Worm (Caenorhabditis elegans) whole organism, L2 larva: ENCODE results near the gene D2045.8.

ENCODE experiments used
- C34F6.9 ChIP-seq: fragments of 150-350 bp; optimal IDR thresholded peaks from 2 replicates; lab custom pipeline; 2014; ENCODE audit warnings: missing biosample characterization, missing genetic modification characterization
- F13H6.1 ChIP-seq: sonication (generic microtip); optimal IDR thresholded peaks from 2 replicates; lab custom pipeline; 2016; ENCODE audit warnings: missing genetic modification characterization, missing compliant biosample characterization
- R02D3.7 ChIP-seq: fragments of 150-350 bp; optimal IDR thresholded peaks from 2 replicates; lab custom pipeline; 2014; ENCODE audit warnings: missing biosample characterization, missing genetic modification characterization
- Y55F3AM.14 ChIP-seq: fragments of 200-800 bp; sonication (Bioruptor generic); optimal IDR thresholded peaks from 2 replicates; lab custom pipeline; 2018; ENCODE audit warnings: mild to moderate bottlenecking, missing genetic modification characterization, missing compliant biosample characterization
- aly-2 ChIP-seq: fragments of 150-350 bp; optimal IDR thresholded peaks from 2 replicates; lab custom pipeline; 2014; ENCODE audit warnings: missing biosample characterization, missing genetic modification characterization
- blmp-1 ChIP-seq: sonication (generic microtip); optimal IDR thresholded peaks from 2 replicates; lab custom pipeline; 2017; ENCODE audit warnings: missing genetic modification characterization, mild to moderate bottlenecking, missing compliant biosample characterization, antibody characterized with exemption, moderate library complexity; ENCODE audit not compliant: insufficient read depth
- ceh-16 ChIP-seq: fragments of 150-350 bp; optimal IDR thresholded peaks from 2 replicates; lab custom pipeline; 2014; ENCODE audit warnings: missing biosample characterization, missing genetic modification characterization
- crh-2 ChIP-seq: sonication (generic microtip); optimal IDR thresholded peaks from 2 replicates; lab custom pipeline; 2017; ENCODE audit warnings: missing biosample characterization, missing genetic modification characterization
- egl-27 ChIP-seq: sonication (generic microtip); optimal IDR thresholded peaks from 3 replicates; lab custom pipeline; 2017; ENCODE audit warnings: missing biosample characterization, missing genetic modification reagents, missing genetic modification characterization
- elt-3 ChIP-seq: sonication (generic microtip); optimal IDR thresholded peaks from 2 replicates; lab custom pipeline; 2017; ENCODE audit warnings: missing biosample characterization, missing genetic modification characterization
- fos-1 ChIP-seq: fragments of 150-350 bp; optimal IDR thresholded peaks from 2 replicates; lab custom pipeline; 2014; ENCODE audit warnings: missing biosample characterization, missing genetic modification characterization
- gmeb-1 ChIP-seq: fragments of 150-350 bp; optimal IDR thresholded peaks from 2 replicates; lab custom pipeline; 2014; ENCODE audit warnings: missing biosample characterization, missing genetic modification characterization
- lin-11 ChIP-seq: fragments of 150-350 bp; sonication (generic microtip); optimal IDR thresholded peaks from 2 replicates; lab custom pipeline; 2014; ENCODE audit warnings: missing biosample characterization, missing genetic modification characterization, inconsistent platforms, mixed read lengths
- lin-13 ChIP-seq: fragments of 150-350 bp; optimal IDR thresholded peaks from 2 replicates; lab custom pipeline; 2014; ENCODE audit warnings: missing biosample characterization, missing genetic modification reagents, missing genetic modification characterization
- lsy-2 ChIP-seq, 2 experiments: fragments of 150-350 bp in 1 of 2; sonication (generic microtip) in 1 of 2; optimal IDR thresholded peaks; 2 replicates each; lab custom pipeline; 2014 to 2017; ENCODE audit warnings: missing biosample characterization in 2 of 2, missing genetic modification characterization in 2 of 2
- mab-5 ChIP-seq: fragments of 150-350 bp; optimal IDR thresholded peaks from 2 replicates; lab custom pipeline; 2014; ENCODE audit warnings: missing biosample characterization, missing genetic modification characterization
- mdl-1 ChIP-seq, 2 experiments: fragments of 150-350 bp in 1 of 2; sonication (generic microtip) in 1 of 2; optimal IDR thresholded peaks; 2 replicates each; lab custom pipeline; 2017; ENCODE audit warnings: missing biosample characterization in 2 of 2, missing genetic modification characterization in 2 of 2
- nhr-10 ChIP-seq: sonication (generic microtip); optimal IDR thresholded peaks from 2 replicates; lab custom pipeline; 2017; ENCODE audit warnings: missing biosample characterization, missing genetic modification characterization
- nhr-11 ChIP-seq: fragments of 150-350 bp; optimal IDR thresholded peaks from 2 replicates; lab custom pipeline; 2014; ENCODE audit warnings: missing biosample characterization, missing genetic modification characterization
- nhr-12 ChIP-seq: fragments of 150-350 bp; optimal IDR thresholded peaks from 2 replicates; lab custom pipeline; 2014; ENCODE audit warnings: missing biosample characterization, missing genetic modification characterization
- nhr-129 ChIP-seq: fragments of 150-350 bp; optimal IDR thresholded peaks from 2 replicates; lab custom pipeline; 2014; ENCODE audit warnings: missing biosample characterization, missing genetic modification characterization
- nhr-21 ChIP-seq: fragments of 150-350 bp; optimal IDR thresholded peaks from 2 replicates; lab custom pipeline; 2014; ENCODE audit warnings: missing biosample characterization, missing genetic modification characterization
- nhr-23 ChIP-seq: fragments of 150-350 bp; optimal IDR thresholded peaks from 2 replicates; lab custom pipeline; 2014; ENCODE audit warnings: missing biosample characterization, missing genetic modification reagents, missing genetic modification characterization
- nhr-237 ChIP-seq: fragments of 150-350 bp; optimal IDR thresholded peaks from 2 replicates; lab custom pipeline; 2014; ENCODE audit warnings: missing biosample characterization, missing genetic modification characterization
- nhr-25 ChIP-seq: fragments of 150-350 bp; sonication (generic microtip); optimal IDR thresholded peaks from 3 replicates; lab custom pipeline; 2014; ENCODE audit warnings: missing biosample characterization, missing genetic modification characterization
- peb-1 ChIP-seq: fragments of 150-350 bp; optimal IDR thresholded peaks from 2 replicates; lab custom pipeline; 2014; ENCODE audit warnings: missing biosample characterization, missing genetic modification characterization
- sem-4 ChIP-seq: fragments of 150-350 bp; optimal IDR thresholded peaks from 2 replicates; lab custom pipeline; 2014; ENCODE audit warnings: missing biosample characterization, missing genetic modification reagents, missing genetic modification characterization
- skn-1 ChIP-seq: sonication (generic microtip); optimal IDR thresholded peaks from 2 replicates; lab custom pipeline; 2017; ENCODE audit warnings: missing biosample characterization, missing genetic modification characterization
- sma-3 ChIP-seq: sonication (generic microtip); optimal IDR thresholded peaks from 2 replicates; lab custom pipeline; 2016; ENCODE audit warnings: missing genetic modification reagents, missing genetic modification characterization, missing compliant biosample characterization
- sma-9 ChIP-seq, 2 experiments: fragments of 150-350 bp in 1 of 2; sonication (generic microtip) in 1 of 2; optimal IDR thresholded peaks; 2 replicates each; lab custom pipeline; 2014 to 2016; ENCODE audit warnings: missing genetic modification characterization in 2 of 2, mild to moderate bottlenecking in 1 of 2, missing biosample characterization in 1 of 2, missing compliant biosample characterization in 1 of 2, missing genetic modification reagents in 1 of 2, moderate library complexity in 1 of 2
- snpc-4 ChIP-seq: fragments of 150-350 bp; optimal IDR thresholded peaks from 2 replicates; lab custom pipeline; 2014; ENCODE audit warnings: missing biosample characterization, missing genetic modification characterization
- unc-39 ChIP-seq: fragments of 150-350 bp; optimal IDR thresholded peaks from 2 replicates; lab custom pipeline; 2014; ENCODE audit warnings: missing biosample characterization, missing genetic modification characterization
- unc-55 ChIP-seq: fragments of 150-350 bp; sonication (generic microtip); optimal IDR thresholded peaks from 3 replicates; lab custom pipeline; 2014; ENCODE audit warnings: missing biosample characterization, missing genetic modification reagents, missing genetic modification characterization
- unc-62 ChIP-seq: fragments of 150-350 bp; optimal IDR thresholded peaks from 2 replicates; lab custom pipeline; 2014; ENCODE audit warnings: missing biosample characterization, missing genetic modification reagents, missing genetic modification characterization
- zag-1 ChIP-seq: fragments of 150-350 bp; optimal IDR thresholded peaks from 2 replicates; lab custom pipeline; 2014; ENCODE audit warnings: missing biosample characterization, missing genetic modification characterization
- ztf-1 ChIP-seq: fragments of 200-800 bp; sonication (Bioruptor generic); conservative IDR thresholded peaks from 2 replicates; pipeline ENCODE4 v1.3.6; 2022; ENCODE audit warnings: missing genetic modification characterization, missing compliant biosample characterization
- ztf-11 ChIP-seq: sonication (generic microtip); optimal IDR thresholded peaks from 2 replicates; lab custom pipeline; 2017; ENCODE audit warnings: missing biosample characterization, missing genetic modification characterization
- ztf-4 ChIP-seq: fragments of 150-350 bp; optimal IDR thresholded peaks from 2 replicates; lab custom pipeline; 2014; ENCODE audit warnings: missing biosample characterization, missing genetic modification characterization

D2045.8 gene

ce11 chrIII:10461164-10461546, 20.9 kb upstream of the D2045.8 start, which contains the start of gene atx-2:
Gene atx-2 (plus strand): TSS chrIII:10461389.
- TF ChIP-seq R02D3.7 (tag; lab: Kevin White, UChicago) (peak; percentile 23), skn-1 (peak; percentile 22), nhr-10 (tag; lab: Kevin White, UChicago) (peak; percentile 31), nhr-21 (peak; percentile 48), blmp-1 (tag; lab: Kevin White, UChicago) (no peak), nhr-129 (tag; lab: Kevin White, UChicago) (peak; percentile 81), fos-1 (peak; percentile 47), egl-27 (tag; lab: Kevin White, UChicago) (peak; percentile 38), elt-3 (tag; lab: Kevin White, UChicago) (no peak), mdl-1 (tag; optimal IDR thresholded peaks at IDR 0.05; lab: Kevin White, UChicago) (peak; percentile 60 to 79), lin-11 (tag; lab: Kevin White, UChicago) (peak; percentile 69), C34F6.9 (tag; lab: Kevin White, UChicago) (peak; percentile 74), lin-13 (peak; percentile 82), snpc-4 (tag; lab: Kevin White, UChicago) (peak; percentile 27), sma-3 (GFP tag; lab: Kevin White, UChicago) (peak; percentile 78), unc-55 (GFP tag; lab: Kevin White, UChicago) (peak; percentile 91), unc-39 (no peak), sma-9 (GFP tag; optimal IDR thresholded peaks at IDR 0.05; lab: Kevin White, UChicago) (peak; percentile 79), sma-9 (tag; optimal IDR thresholded peaks at IDR 0.05; lab: Kevin White, UChicago) (no peak), ztf-4 (peak; percentile 43), sem-4 (tag; lab: Kevin White, UChicago) (peak; percentile 73), nhr-23 (tag; lab: Kevin White, UChicago) (no peak), lsy-2 (tag; optimal IDR thresholded peaks at IDR 0.05; lab: Kevin White, UChicago) (peak; percentile 68 to 81), ztf-11 (tag; lab: Kevin White, UChicago) (peak; percentile 35), ztf-1 (GFP tag; lab: Robert Waterston, UW) (no peak), crh-2 (tag; lab: Kevin White, UChicago) (peak; percentile 77), nhr-237 (tag; lab: Kevin White, UChicago) (no peak), F13H6.1 (tag; lab: Kevin White, UChicago) (peak; percentile 91), nhr-11 (tag; lab: Kevin White, UChicago) (peak; percentile 1), aly-2 (tag; lab: Kevin White, UChicago) (no peak), gmeb-1 (tag; lab: Kevin White, UChicago) (peak; percentile 81), unc-62 (GFP tag; lab: Kevin White, UChicago) (no peak), nhr-25 (tag; lab: Kevin White, UChicago) (peak; percentile 74), mab-5 (peak; percentile 86), peb-1 (tag; lab: Kevin White, UChicago) (no peak), Y55F3AM.14 (peak; percentile 86), zag-1 (tag; lab: Kevin White, UChicago) (peak; percentile 57), ceh-16 (tag; lab: Kevin White, UChicago) (peak; percentile 16)
- TF ChIP-seq, all 48 proteins: peak for 28

DNA sequence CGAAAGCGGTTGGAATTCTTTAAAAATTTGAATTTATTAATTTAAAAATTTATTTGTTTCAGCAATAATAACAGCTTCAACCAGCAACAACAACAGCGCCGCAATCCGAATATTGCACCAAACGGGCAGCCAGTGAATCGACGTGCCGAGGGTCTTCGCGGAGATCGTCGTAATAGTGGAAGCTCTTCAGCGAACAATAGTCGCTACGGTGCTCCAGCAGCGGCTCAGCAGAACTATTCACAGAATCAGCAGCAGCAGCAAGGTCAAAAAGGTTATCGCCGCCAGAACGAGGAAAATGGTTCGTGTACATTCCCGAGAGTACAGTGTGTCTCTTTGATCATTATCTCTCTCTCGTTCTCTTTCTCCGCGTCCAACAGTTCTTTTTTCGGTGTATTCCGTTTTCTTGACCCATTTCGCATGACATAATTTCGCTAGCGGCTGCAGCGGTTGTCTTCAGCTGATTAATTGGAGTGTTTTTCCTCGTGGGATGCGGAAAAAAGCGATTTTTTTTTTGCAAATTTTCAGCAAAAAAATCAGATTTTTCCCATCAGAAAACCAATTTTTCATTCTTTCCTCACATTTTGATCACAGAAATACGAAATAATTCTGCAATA, 19.0 kb upstream of the D2045.8 start:
- TF ChIP-seq nhr-10 (tag; lab: Kevin White, UChicago) = no peak
- no peak for TF ChIP-seq nhr-129 (tag; lab: Kevin White, UChicago)
- no peak for TF ChIP-seq mdl-1 (tag; optimal IDR thresholded peaks at IDR 0.05; lab: Kevin White, UChicago)
- no peak for TF ChIP-seq nhr-23 (tag; lab: Kevin White, UChicago)
- no peak for TF ChIP-seq egl-27 (tag; lab: Kevin White, UChicago)
- TF ChIP-seq C34F6.9 (tag; lab: Kevin White, UChicago) = no peak
- no peak for TF ChIP-seq nhr-12 (tag; lab: Kevin White, UChicago)
- TF ChIP-seq gmeb-1 (tag; lab: Kevin White, UChicago) = no peak
- no peak for TF ChIP-seq nhr-21
- no peak for TF ChIP-seq R02D3.7 (tag; lab: Kevin White, UChicago)
- TF ChIP-seq ztf-4 = no peak
- no peak for TF ChIP-seq ztf-11 (tag; lab: Kevin White, UChicago)
- no peak for TF ChIP-seq unc-39
- TF ChIP-seq mab-5 = no peak
- no peak for TF ChIP-seq F13H6.1 (tag; lab: Kevin White, UChicago)
- TF ChIP-seq fos-1 = no peak
